Worm (Caenorhabditis elegans) whole organism, L4 larva: ENCODE results near the gene T25D3.4.

Experiments used
- F37D6.2 ChIP-seq: sonication (generic microtip); optimal IDR thresholded peaks from 2 replicates; lab custom pipeline; 2016; ENCODE audit warnings: mild to moderate bottlenecking, missing genetic modification characterization, missing compliant biosample characterization
- F49E8.2 ChIP-seq: sonication (generic microtip); optimal IDR thresholded peaks from 2 replicates; lab custom pipeline; 2016; ENCODE audit warnings: missing compliant biosample characterization, mild to moderate bottlenecking, missing genetic modification characterization, borderline replicate concordance
- T26A8.4 ChIP-seq: fragments of 200-800 bp; sonication (Bioruptor generic); IDR thresholded peaks from 2 replicates; pipeline ENCODE4 v1.3.6; 2022; ENCODE audit warnings: missing genetic modification characterization, missing compliant biosample characterization
- Y75B8A.6 ChIP-seq: fragments of 200-800 bp; sonication (Bioruptor generic); IDR thresholded peaks from 2 replicates; pipeline ENCODE4 v1.3.6; 2022; ENCODE audit warnings: missing genetic modification reagents, missing genetic modification characterization, missing compliant biosample characterization
- ZK337.2 ChIP-seq: fragments of 200-800 bp; sonication (Bioruptor generic); IDR thresholded peaks from 2 replicates; pipeline ENCODE4 v1.3.6; 2022; ENCODE audit warnings: missing genetic modification reagents, missing genetic modification characterization, missing compliant biosample characterization
- aha-1 ChIP-seq: fragments of 150-350 bp; peaks from one replicate; lab custom pipeline; 2014; ENCODE audit warnings: missing biosample characterization, missing genetic modification characterization
- arid-1 ChIP-seq: fragments of 200-800 bp; sonication (Bioruptor generic); conservative IDR thresholded peaks from 2 replicates; pipeline ENCODE4 v1.3.6; 2022; ENCODE audit warnings: missing genetic modification reagents, missing genetic modification characterization, missing compliant biosample characterization
- egl-27 ChIP-seq: sonication (generic microtip); optimal IDR thresholded peaks from 3 replicates; lab custom pipeline; 2017; ENCODE audit warnings: missing biosample characterization, missing genetic modification reagents, missing genetic modification characterization
- hlh-11 ChIP-seq: fragments of 200-800 bp; sonication (Bioruptor generic); optimal IDR thresholded peaks from 2 replicates; lab custom pipeline; 2018; ENCODE audit warnings: mild to moderate bottlenecking, missing genetic modification characterization, missing compliant biosample characterization
- hlh-30 ChIP-seq: sonication (generic microtip); optimal IDR thresholded peaks from 2 replicates; lab custom pipeline; 2017; ENCODE audit warnings: antibody characterized with exemption, mild to moderate bottlenecking, missing genetic modification characterization, missing compliant biosample characterization; ENCODE audit not compliant: insufficient read depth
- hmg-1.1 ChIP-seq: fragments of 200-800 bp; sonication (Bioruptor generic); IDR thresholded peaks from 2 replicates; pipeline ENCODE4 v1.3.6; 2022; ENCODE audit warnings: missing genetic modification reagents, missing genetic modification characterization, missing compliant biosample characterization
- jun-1 ChIP-seq: fragments of 150-350 bp; optimal IDR thresholded peaks from 2 replicates; lab custom pipeline; 2014; ENCODE audit warnings: missing biosample characterization, missing genetic modification reagents, missing genetic modification characterization
- lin-1 ChIP-seq: fragments of 200-800 bp; sonication (Bioruptor generic); IDR thresholded peaks from 2 replicates; pipeline ENCODE4 v1.3.6; 2022; ENCODE audit warnings: missing genetic modification reagents, missing genetic modification characterization, missing compliant biosample characterization
- lin-29 ChIP-seq: fragments of 200-800 bp; sonication (Bioruptor generic); IDR thresholded peaks from 2 replicates; pipeline ENCODE4 v1.3.6; 2022; ENCODE audit warnings: missing genetic modification reagents, missing genetic modification characterization, missing compliant biosample characterization
- lin-38 ChIP-seq: fragments of 200-800 bp; sonication (Bioruptor generic); IDR thresholded peaks from 2 replicates; pipeline ENCODE4 v1.3.6; 2022; ENCODE audit warnings: missing genetic modification reagents, missing genetic modification characterization, missing compliant biosample characterization
- lir-3 ChIP-seq: sonication (generic microtip); optimal IDR thresholded peaks from 2 replicates; lab custom pipeline; 2016; ENCODE audit warnings: mild to moderate bottlenecking, missing genetic modification characterization, missing compliant biosample characterization
- madf-5 ChIP-seq, 2 experiments: fragments of 200-800 bp; sonication (Bioruptor generic); IDR thresholded peaks; 2 replicates each; pipeline ENCODE4 v1.3.6; 2022; ENCODE audit warnings: missing compliant biosample characterization in 2 of 2, missing genetic modification characterization in 2 of 2
- madf-9 ChIP-seq: fragments of 200-800 bp; sonication (Bioruptor generic); conservative IDR thresholded peaks from 2 replicates; pipeline ENCODE4 v1.3.6; 2022; ENCODE audit warnings: missing genetic modification reagents, missing genetic modification characterization, missing compliant biosample characterization
- mxl-2 ChIP-seq: fragments of 200-800 bp; sonication (Bioruptor generic); conservative IDR thresholded peaks from 2 replicates; pipeline ENCODE4 v1.3.6; 2022; ENCODE audit warnings: missing genetic modification reagents, missing genetic modification characterization, missing compliant biosample characterization
- nhr-102 ChIP-seq: sonication (generic microtip); optimal IDR thresholded peaks from 2 replicates; lab custom pipeline; 2016; ENCODE audit warnings: mild to moderate bottlenecking, missing genetic modification characterization, moderate library complexity, missing compliant biosample characterization
- nhr-25 ChIP-seq: sonication (generic microtip); optimal IDR thresholded peaks from 2 replicates; lab custom pipeline; 2017; ENCODE audit warnings: missing genetic modification characterization, mild to moderate bottlenecking, missing compliant biosample characterization, antibody characterized with exemption, moderate library complexity, borderline replicate concordance; ENCODE audit not compliant: insufficient read depth
- nhr-28 ChIP-seq: fragments of 150-350 bp; optimal IDR thresholded peaks from 2 replicates; lab custom pipeline; 2014; ENCODE audit warnings: missing biosample characterization, missing genetic modification characterization
- nhr-48 ChIP-seq: sonication (generic microtip); optimal IDR thresholded peaks from 2 replicates; lab custom pipeline; 2016; ENCODE audit warnings: mild to moderate bottlenecking, missing genetic modification characterization, missing compliant biosample characterization
- nhr-6 ChIP-seq: fragments of 150-350 bp; optimal IDR thresholded peaks from 2 replicates; lab custom pipeline; 2014; ENCODE audit warnings: missing biosample characterization, missing genetic modification characterization
- pha-4 ChIP-seq, 2 experiments: fragments of 150-350 bp in 1 of 2; fragments of 200-800 bp in 1 of 2; sonication (Bioruptor generic) in 1 of 2; IDR thresholded peaks in 1 of 2; optimal IDR thresholded peaks in 1 of 2; 2 replicates each; pipeline versions ENCODE4 v1.3.6 to Lab custom; 2014 to 2022; ENCODE audit warnings: missing genetic modification characterization in 2 of 2, missing genetic modification reagents in 2 of 2, missing biosample characterization in 1 of 2, missing compliant biosample characterization in 1 of 2
- tag-97 ChIP-seq: fragments of 200-800 bp; sonication (Bioruptor generic); IDR thresholded peaks from 2 replicates; pipeline ENCODE4 v1.3.6; 2022; ENCODE audit warnings: missing genetic modification characterization, missing compliant biosample characterization
- unc-130 ChIP-seq: sonication (generic microtip); optimal IDR thresholded peaks from 2 replicates; lab custom pipeline; 2016; ENCODE audit warnings: missing genetic modification reagents, missing genetic modification characterization, missing compliant biosample characterization
- unc-39 ChIP-seq: sonication (generic microtip); optimal IDR thresholded peaks from 2 replicates; lab custom pipeline; 2017; ENCODE audit warnings: missing biosample characterization, missing genetic modification characterization
- unc-62 ChIP-seq, 3 experiments: fragments of 150-350 bp in 1 of 3; sonication (generic microtip); optimal IDR thresholded peaks in 2 of 3; peaks in 1 of 3; 1 replicate in 1 of 3; 2 replicates in 2 of 3; lab custom pipeline; 2014 to 2017; ENCODE audit warnings: missing biosample characterization in 3 of 3, missing genetic modification characterization in 3 of 3, missing genetic modification reagents in 3 of 3, missing genotype in 1 of 3
- zfp-2 ChIP-seq: sonication (generic microtip); optimal IDR thresholded peaks from 2 replicates; lab custom pipeline; 2016; ENCODE audit warnings: mild to moderate bottlenecking, missing genetic modification characterization, missing compliant biosample characterization
- zip-11 ChIP-seq: fragments of 200-800 bp; sonication (Bioruptor generic); IDR thresholded peaks from 2 replicates; pipeline ENCODE4 v1.3.6; 2022; ENCODE audit warnings: missing genetic modification characterization, missing compliant biosample characterization

T25D3.4 gene

DNA sequence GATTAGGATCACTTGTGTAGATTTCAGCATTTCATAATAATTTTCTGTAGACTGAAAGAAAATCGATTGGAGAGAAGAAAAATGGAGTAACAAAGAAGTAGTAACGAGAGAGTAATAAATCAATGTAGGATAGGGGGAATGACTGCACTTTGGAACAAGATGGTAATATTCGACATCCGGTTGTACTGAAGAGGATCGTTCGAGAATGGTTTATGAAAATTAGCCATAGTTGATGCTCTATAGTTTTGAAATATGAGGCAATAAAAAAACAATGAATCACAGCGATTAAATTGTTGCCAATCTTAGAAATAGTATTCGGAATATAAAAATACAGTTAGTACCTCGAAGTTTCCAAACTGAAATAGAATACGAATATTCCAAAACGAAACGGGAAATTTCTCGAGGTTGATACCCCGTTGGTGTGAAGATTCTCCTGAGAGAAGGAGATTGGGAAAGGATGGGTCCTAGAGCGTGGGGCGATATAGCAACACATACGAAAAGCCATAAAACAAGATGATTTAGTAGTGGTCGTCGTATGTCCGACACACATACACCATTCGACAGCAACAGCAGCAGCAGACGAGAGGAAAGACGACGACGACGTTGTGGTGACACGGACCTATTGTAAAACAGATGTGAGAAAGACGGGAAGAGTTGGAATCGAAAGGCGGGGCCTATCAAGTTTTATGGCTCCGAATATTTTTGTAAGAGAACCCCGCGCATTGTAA, 13.3 kb upstream of the T25D3.4 start, which contains the start of gene cwn-1:
Gene cwn-1 (minus strand): TSS at position 51 of the 728 bp plus-strand sequence.
- no peak for TF ChIP-seq F49E8.2
- no peak for TF ChIP-seq egl-27 (tag; lab: Kevin White, UChicago)
- TF ChIP-seq arid-1 = no peak
- no peak for TF ChIP-seq nhr-25 (tag; lab: Kevin White, UChicago)
- TF ChIP-seq madf-5 (GFP tag; IDR thresholded peaks at IDR 0.05; lab: Robert Waterston, UW) = no peak
- no peak for TF ChIP-seq lin-1 (GFP tag; lab: Robert Waterston, UW)
- TF ChIP-seq jun-1 (tag; lab: Kevin White, UChicago) = no peak
- TF ChIP-seq nhr-6 (tag; lab: Kevin White, UChicago) = no peak
- TF ChIP-seq madf-9 (GFP tag; lab: Robert Waterston, UW) = no peak
- TF ChIP-seq lir-3 (tag; lab: Kevin White, UChicago) = no peak
- no peak for TF ChIP-seq hlh-11
- TF ChIP-seq unc-39 (tag; lab: Kevin White, UChicago) = no peak
- TF ChIP-seq unc-130 (GFP tag; lab: Kevin White, UChicago) = no peak

ce11 chrII:135166-135565, 11.9 kb upstream of the T25D3.4 start, which contains the start of gene K10B4.1:
Gene K10B4.1 (plus strand): TSS chrII:135466.
- TF ChIP-seq T26A8.4 (GFP tag; lab: Robert Waterston, UW) = no peak
- TF ChIP-seq Y75B8A.6 (GFP tag; lab: Robert Waterston, UW) = no peak
- no peak for TF ChIP-seq zfp-2 (tag; lab: Kevin White, UChicago)
- no peak for TF ChIP-seq unc-130 (GFP tag; lab: Kevin White, UChicago)
- TF ChIP-seq nhr-102 (tag; lab: Kevin White, UChicago) = no peak
- no peak for TF ChIP-seq hmg-1.1 (GFP tag; lab: Robert Waterston, UW)
- TF ChIP-seq tag-97 (GFP tag; lab: Robert Waterston, UW) = no peak
- no peak for TF ChIP-seq nhr-48
- no peak for TF ChIP-seq mxl-2
- TF ChIP-seq lin-38 (GFP tag; lab: Robert Waterston, UW) = no peak
- TF ChIP-seq zip-11 (GFP tag; lab: Robert Waterston, UW) = no peak
- TF ChIP-seq ZK337.2 (GFP tag; lab: Robert Waterston, UW) = no peak

ce11 chrII:151495-151894, 4.5 kb downstream of the T25D3.4 start:
- TF ChIP-seq F37D6.2 (tag; lab: Kevin White, UChicago) (no peak), hlh-30 (tag; lab: Kevin White, UChicago) (no peak), madf-9 (GFP tag; lab: Robert Waterston, UW) (no peak), unc-62 (GFP tag; optimal IDR thresholded peaks at IDR 0.05 in 1 of 2; lab: Kevin White, UChicago) (peak in 1 of 2 experiments; percentile 95), unc-62 (tag; optimal IDR thresholded peaks at IDR 0.05; lab: Kevin White, UChicago) (no peak)

- peak; percentile 12 for TF ChIP-seq aha-1 (tag; lab: Kevin White, UChicago)
- TF ChIP-seq pha-4 (GFP tag; IDR thresholded peaks at IDR 0.05; lab: Robert Waterston, UW) = no peak
- TF ChIP-seq pha-4 (tag; optimal IDR thresholded peaks at IDR 0.05; lab: Kevin White, UChicago) = no peak
- TF ChIP-seq nhr-102 (tag; lab: Kevin White, UChicago) = no peak
- no peak for TF ChIP-seq lin-29
- TF ChIP-seq nhr-28 (tag; lab: Kevin White, UChicago) = no peak
These were observed 5.2 kb downstream of the T25D3.4 start, which contains the start of gene T25D3.3 for ce11 chrII:152283-152682. Gene T25D3.3 (plus strand): TSS chrII:152583.
